Worm (Caenorhabditis elegans) whole organism, young adult: Measurements from ENCODE around the gene B0462.5.

Source experiments
- B0035.1 ChIP-seq: sonication (generic microtip); optimal IDR thresholded peaks from 2 replicates; lab custom pipeline; 2016; ENCODE audit warnings: missing genetic modification characterization, mild to moderate bottlenecking, missing compliant biosample characterization, missing genotype, missing genetic modification reagents
- F23B12.7 ChIP-seq: sonication (generic microtip); optimal IDR thresholded peaks from 2 replicates; lab custom pipeline; 2017; ENCODE audit warnings: missing genetic modification characterization, mild to moderate bottlenecking, missing compliant biosample characterization, antibody characterized with exemption, moderate library complexity; ENCODE audit not compliant: insufficient read depth
- F57A8.1 ChIP-seq: fragments of 200-800 bp; sonication (Bioruptor generic); optimal IDR thresholded peaks from 2 replicates; lab custom pipeline; 2018; ENCODE audit warnings: mild to moderate bottlenecking, missing genetic modification characterization, moderate library complexity, missing compliant biosample characterization
- K11D2.4 ChIP-seq: fragments of 200-800 bp; sonication (Bioruptor generic); IDR thresholded peaks from 2 replicates; pipeline ENCODE4 v1.3.6; 2022; ENCODE audit warnings: missing genetic modification reagents, missing genetic modification characterization, missing compliant biosample characterization
- K12H6.12 ChIP-seq: fragments of 200-800 bp; sonication (Bioruptor generic); optimal IDR thresholded peaks from 2 replicates; lab custom pipeline; 2018; ENCODE audit warnings: mild to moderate bottlenecking, missing genetic modification characterization, missing compliant biosample characterization
- Y53G8AR.9 ChIP-seq: fragments of 200-800 bp; sonication (Bioruptor generic); conservative IDR thresholded peaks from 2 replicates; pipeline ENCODE4 v1.3.6; 2022; ENCODE audit warnings: missing genetic modification reagents, missing genetic modification characterization, missing compliant biosample characterization
- Y95B8A.8 ChIP-seq: fragments of 200-800 bp; sonication (Bioruptor generic); IDR thresholded peaks from 2 replicates; pipeline ENCODE4 v1.3.6; 2022; ENCODE audit warnings: missing genetic modification reagents, missing genetic modification characterization, missing compliant biosample characterization
- ama-1 ChIP-seq, 3 experiments: fragments of 150-350 bp in 1 of 3; sonication (generic microtip) in 2 of 3; optimal IDR thresholded peaks; 2 replicates each; lab custom pipeline; 2014 to 2018; ENCODE audit warnings: missing biosample characterization in 2 of 3, missing genetic modification characterization in 2 of 3, missing genetic modification reagents in 2 of 3
- aptf-3 ChIP-seq: fragments of 200-800 bp; sonication (Bioruptor generic); IDR thresholded peaks from 2 replicates; pipeline ENCODE4 v1.3.6; 2022; ENCODE audit warnings: missing genetic modification characterization, missing compliant biosample characterization
- attf-3 ChIP-seq: fragments of 200-800 bp; sonication (Bioruptor generic); conservative IDR thresholded peaks from 2 replicates; pipeline ENCODE4 v1.3.6; 2022; ENCODE audit warnings: missing genetic modification reagents, missing genetic modification characterization, missing compliant biosample characterization
- bed-1 ChIP-seq: fragments of 200-800 bp; sonication (Bioruptor generic); IDR thresholded peaks from 2 replicates; pipeline ENCODE4 v1.3.6; 2022; ENCODE audit warnings: missing genetic modification reagents, missing genetic modification characterization, missing compliant biosample characterization
- bed-2 ChIP-seq: fragments of 200-800 bp; sonication (Bioruptor generic); IDR thresholded peaks from 2 replicates; pipeline ENCODE4 v1.3.6; 2022; ENCODE audit warnings: missing genetic modification reagents, missing genetic modification characterization, missing compliant biosample characterization
- ceh-58 ChIP-seq: fragments of 200-800 bp; sonication (Bioruptor generic); IDR thresholded peaks from 2 replicates; pipeline ENCODE4 v1.3.6; 2022; ENCODE audit warnings: missing genetic modification characterization, missing compliant biosample characterization
- dpff-1 ChIP-seq: sonication (generic microtip); optimal IDR thresholded peaks from 2 replicates; lab custom pipeline; 2017; ENCODE audit warnings: mild to moderate bottlenecking, missing genetic modification characterization, missing compliant biosample characterization
- dpl-1 ChIP-seq: fragments of 150-350 bp; optimal IDR thresholded peaks from 2 replicates; lab custom pipeline; 2014; ENCODE audit warnings: missing biosample characterization, missing genetic modification reagents, missing genetic modification characterization
- egl-44 ChIP-seq: fragments of 200-800 bp; sonication (Bioruptor generic); IDR thresholded peaks from 2 replicates; pipeline ENCODE4 v1.3.6; 2022; ENCODE audit warnings: missing genetic modification reagents, missing genetic modification characterization, missing compliant biosample characterization
- ets-4 ChIP-seq: fragments of 200-800 bp; sonication (Bioruptor generic); optimal IDR thresholded peaks from 2 replicates; lab custom pipeline; 2018; ENCODE audit warnings: mild to moderate bottlenecking, missing genetic modification characterization, missing compliant biosample characterization
- gei-17 ChIP-seq: fragments of 200-800 bp; sonication (Bioruptor generic); optimal IDR thresholded peaks from 2 replicates; lab custom pipeline; 2018; ENCODE audit warnings: mild to moderate bottlenecking, missing genetic modification characterization, missing compliant biosample characterization
- hmg-20 ChIP-seq: fragments of 200-800 bp; sonication (Bioruptor generic); IDR thresholded peaks from 2 replicates; pipeline ENCODE4 v1.3.6; 2022; ENCODE audit warnings: missing genetic modification reagents, missing genetic modification characterization, missing compliant biosample characterization
- let-526 ChIP-seq: fragments of 200-800 bp; sonication (Bioruptor generic); IDR thresholded peaks from 2 replicates; pipeline ENCODE4 v1.3.6; 2022; ENCODE audit warnings: missing genetic modification reagents, missing genetic modification characterization, missing compliant biosample characterization
- let-607 ChIP-seq, 2 experiments: fragments of 200-800 bp in 1 of 2; sonication (Bioruptor generic) in 1 of 2; sonication (generic microtip) in 1 of 2; optimal IDR thresholded peaks; 2 replicates each; lab custom pipeline; 2016 to 2018; ENCODE audit warnings: mild to moderate bottlenecking in 2 of 2, missing compliant biosample characterization in 2 of 2, missing genetic modification characterization in 2 of 2, moderate library complexity in 2 of 2, missing genotype in 1 of 2
- lin-26 ChIP-seq: fragments of 200-800 bp; sonication (Bioruptor generic); IDR thresholded peaks from 2 replicates; pipeline ENCODE4 v1.3.6; 2022; ENCODE audit warnings: missing genetic modification reagents, missing genetic modification characterization, missing compliant biosample characterization
- lin-54 ChIP-seq: fragments of 200-800 bp; sonication (Bioruptor generic); optimal IDR thresholded peaks from 2 replicates; lab custom pipeline; 2018; ENCODE audit warnings: mild to moderate bottlenecking, missing genetic modification characterization, missing compliant biosample characterization
- lsl-1 ChIP-seq: fragments of 200-800 bp; sonication (Bioruptor generic); optimal IDR thresholded peaks from 2 replicates; lab custom pipeline; 2018; ENCODE audit warnings: mild to moderate bottlenecking, missing genetic modification characterization, moderate library complexity, missing compliant biosample characterization
- madf-10 ChIP-seq: sonication (generic microtip); optimal IDR thresholded peaks from 2 replicates; lab custom pipeline; 2016; ENCODE audit warnings: mild to moderate bottlenecking, missing genetic modification characterization, missing compliant biosample characterization
- mcd-1 ChIP-seq: fragments of 200-800 bp; sonication (Bioruptor generic); IDR thresholded peaks from 2 replicates; pipeline ENCODE4 v1.3.6; 2022; ENCODE audit warnings: missing genetic modification reagents, missing genetic modification characterization, missing compliant biosample characterization
- pha-4 ChIP-seq: fragments of 150-350 bp; sonication (generic microtip); optimal IDR thresholded peaks from 2 replicates; lab custom pipeline; 2014; ENCODE audit warnings: missing biosample characterization, missing genetic modification reagents, missing genetic modification characterization
- rpc-1 ChIP-seq, 2 experiments: fragments of 150-350 bp in 1 of 2; sonication (generic microtip) in 1 of 2; optimal IDR thresholded peaks; 2 replicates each; lab custom pipeline; 2014 to 2018; ENCODE audit warnings: missing biosample characterization in 1 of 2, missing genetic modification characterization in 1 of 2, missing genetic modification reagents in 1 of 2, missing genotype in 1 of 2
- snpc-1.1 ChIP-seq: sonication (generic microtip); optimal IDR thresholded peaks from 2 replicates; lab custom pipeline; 2017; ENCODE audit warnings: missing genetic modification characterization, mild to moderate bottlenecking, missing compliant biosample characterization, antibody characterized with exemption, moderate library complexity, missing genotype, missing genetic modification reagents; ENCODE audit not compliant: insufficient read depth
- snpc-3.4 ChIP-seq: sonication (generic microtip); optimal IDR thresholded peaks from 2 replicates; lab custom pipeline; 2017; ENCODE audit warnings: missing genetic modification characterization, mild to moderate bottlenecking, missing compliant biosample characterization, antibody characterized with exemption, moderate library complexity, missing genotype, missing genetic modification reagents
- snpc-4 ChIP-seq, 5 experiments: fragments of 150-350 bp in 1 of 5; sonication (generic microtip) in 4 of 5; optimal IDR thresholded peaks; 2 replicates each; lab custom pipeline; 2014 to 2018; ENCODE audit warnings: missing genetic modification characterization in 5 of 5, missing biosample characterization in 3 of 5, antibody characterized with exemption in 2 of 5, mild to moderate bottlenecking in 2 of 5, missing compliant biosample characterization in 2 of 5, missing genotype in 2 of 5, moderate library complexity in 2 of 5, missing genetic modification reagents in 1 of 5
- zim-3 ChIP-seq: sonication (generic microtip); optimal IDR thresholded peaks from 2 replicates; lab custom pipeline; 2017; ENCODE audit warnings: mild to moderate bottlenecking, missing genetic modification characterization, moderate library complexity, missing compliant biosample characterization
- ztf-22 ChIP-seq: fragments of 200-800 bp; sonication (Bioruptor generic); optimal IDR thresholded peaks from 2 replicates; lab custom pipeline; 2018; ENCODE audit warnings: mild to moderate bottlenecking, missing genetic modification characterization, moderate library complexity, missing compliant biosample characterization
- ztf-3 ChIP-seq: fragments of 200-800 bp; sonication (Bioruptor generic); optimal IDR thresholded peaks from 2 replicates; lab custom pipeline; 2018; ENCODE audit warnings: mild to moderate bottlenecking, missing genetic modification characterization, missing compliant biosample characterization

B0462.5 gene

DNA sequence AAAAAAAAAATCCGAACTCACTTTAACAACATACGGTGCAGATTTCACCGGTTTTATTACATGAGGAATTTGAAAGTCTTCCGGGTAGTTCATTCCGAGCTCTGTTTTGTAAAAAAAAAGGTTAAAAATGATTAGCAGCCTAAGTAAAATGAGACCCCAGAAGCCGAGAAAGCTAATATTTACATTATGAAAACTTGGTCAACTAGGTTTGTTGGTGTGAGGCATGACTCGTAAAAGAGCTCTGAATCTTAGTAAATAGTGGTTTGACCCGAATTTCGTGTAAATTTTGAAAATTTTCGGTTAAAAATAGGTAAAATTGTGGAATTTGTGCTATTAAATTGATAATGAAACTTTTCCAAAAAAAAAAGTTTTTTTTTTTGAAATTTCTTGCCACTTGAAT, 39.3 kb upstream of the B0462.5 start, which contains the start of gene C08E8.1:
Gene C08E8.1 (minus strand): TSS at position 101 of the 400 bp plus-strand sequence.
- no peak for TF ChIP-seq Y95B8A.8 (GFP tag; lab: Robert Waterston, UW)
- no peak for TF ChIP-seq ztf-22
- TF ChIP-seq gei-17 (GFP tag; lab: Kevin White, UChicago): no peak
- TF ChIP-seq F57A8.1 (GFP tag; lab: Kevin White, UChicago): no peak
- TF ChIP-seq F23B12.7 (tag; lab: Kevin White, UChicago): no peak
- TF ChIP-seq madf-10 (tag; lab: Kevin White, UChicago): no peak
- no peak for TF ChIP-seq dpl-1 (GFP tag; lab: Kevin White, UChicago)
- TF ChIP-seq let-607 (tag; optimal IDR thresholded peaks at IDR 0.05; lab: Kevin White, UChicago): no peak
- TF ChIP-seq let-526: no peak
- no peak for TF ChIP-seq B0035.1 (tag; lab: Kevin White, UChicago)
- TF ChIP-seq ets-4 (GFP tag; lab: Kevin White, UChicago): no peak
- TF ChIP-seq mcd-1 (GFP tag; lab: Robert Waterston, UW): no peak

- no peak for TF ChIP-seq snpc-1.1 (tag; lab: Kevin White, UChicago)
These were observed 36.8 kb upstream of the B0462.5 start, which contains the start of gene C08E8.5 for ce11 chrV:18359888-18360287. C08E8.5 (minus strand) TSS chrV:18359988.

- TF ChIP-seq hmg-20 (GFP tag; lab: Robert Waterston, UW) (no peak), ama-1 (optimal IDR thresholded peaks at IDR 0.05; lab: Kevin White, UChicago) (no peak), ama-1 (GFP tag; optimal IDR thresholded peaks at IDR 0.05; lab: Kevin White, UChicago) (no peak), snpc-3.4 (tag; lab: Kevin White, UChicago) (no peak), snpc-4 (GFP tag; optimal IDR thresholded peaks at IDR 0.05; lab: Kevin White, UChicago) (no peak), snpc-4 (tag; optimal IDR thresholded peaks at IDR 0.05; lab: Kevin White, UChicago) (no peak), lsl-1 (GFP tag; lab: Kevin White, UChicago) (no peak), pha-4 (tag; lab: Kevin White, UChicago) (no peak), dpff-1 (tag; lab: Kevin White, UChicago) (no peak)
- TF ChIP-seq, all 124 proteins: peak for 0
These were observed 32.6 kb upstream of the B0462.5 start, which contains the start of gene C08E8.2 for ce11 chrV:18355742-18356141. C08E8.2 (minus strand) TSS chrV:18355842.

DNA sequence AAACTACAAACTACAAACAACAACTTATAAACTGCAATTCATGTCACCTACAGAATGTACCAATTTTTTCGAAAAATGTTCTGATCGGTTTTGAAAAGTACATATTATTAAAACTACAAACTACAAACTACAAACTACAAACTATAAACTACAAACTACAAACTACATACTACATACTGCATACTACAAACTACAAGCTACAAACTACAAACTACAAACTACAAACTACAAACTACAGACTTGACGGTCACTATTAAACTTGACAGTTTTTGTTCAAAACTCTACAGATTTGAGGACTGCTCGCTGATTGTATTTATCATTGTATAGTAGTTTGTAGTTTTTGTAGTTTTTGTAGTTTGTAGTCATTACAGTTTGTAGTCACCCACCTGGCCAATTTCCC, 31.2 kb upstream of the B0462.5 start:
- TF ChIP-seq F23B12.7 (tag; lab: Kevin White, UChicago): no peak
- no peak for TF ChIP-seq ceh-58 (GFP tag; lab: Robert Waterston, UW)
- no peak for TF ChIP-seq rpc-1 (optimal IDR thresholded peaks at IDR 0.05; lab: Kevin White, UChicago)
- TF ChIP-seq rpc-1 (tag; optimal IDR thresholded peaks at IDR 0.05; lab: Kevin White, UChicago): no peak
- TF ChIP-seq bed-2 (GFP tag; lab: Robert Waterston, UW): no peak
- no peak for TF ChIP-seq egl-44
- no peak for TF ChIP-seq zim-3 (tag; lab: Kevin White, UChicago)
- no peak for TF ChIP-seq aptf-3
- TF ChIP-seq lin-26 (GFP tag; lab: Robert Waterston, UW): no peak
- no peak for TF ChIP-seq K12H6.12 (tag; lab: Kevin White, UChicago)
- no peak for TF ChIP-seq attf-3 (GFP tag; lab: Robert Waterston, UW)
- TF ChIP-seq bed-1: no peak
- no peak for TF ChIP-seq ztf-3 (GFP tag; lab: Kevin White, UChicago)
- no peak for TF ChIP-seq Y53G8AR.9
- TF ChIP-seq K11D2.4 (GFP tag; lab: Robert Waterston, UW): no peak
- TF ChIP-seq lin-54: no peak
